Fruit fly (Drosophila melanogaster) whole organism, embryonic: Measurements from ENCODE around the gene CG6656.

Experiments used
- BtbVII ChIP-seq: fragments of 200-800 bp; sonication (Bioruptor generic); optimal IDR thresholded peaks from 3 replicates; lab custom pipeline; 2017; ENCODE audit warnings: missing biosample characterization, mild to moderate bottlenecking, missing genetic modification characterization
- CG12659 ChIP-seq: fragments of 200-800 bp; sonication (Bioruptor generic); optimal IDR thresholded peaks from 3 replicates; lab custom pipeline; 2017; ENCODE audit warnings: mild to moderate bottlenecking, missing biosample characterization, missing genetic modification reagents, missing genetic modification characterization
- CG14014 ChIP-seq: fragments of 200-800 bp; sonication (Bioruptor generic); IDR thresholded peaks from 2 replicates; pipeline ENCODE4 v1.3.6; 2022; ENCODE audit warnings: missing biosample characterization, missing genetic modification characterization
- CG17568 ChIP-seq: fragments of 200-800 bp; sonication (Bioruptor generic); optimal IDR thresholded peaks from 2 replicates; lab custom pipeline; 2018; ENCODE audit warnings: missing biosample characterization, mild to moderate bottlenecking, missing genetic modification characterization, moderate library complexity
- CG2202 ChIP-seq: fragments of 200-800 bp; sonication (Bioruptor generic); optimal IDR thresholded peaks from 2 replicates; lab custom pipeline; 2018; ENCODE audit warnings: missing biosample characterization, mild to moderate bottlenecking, missing genetic modification characterization
- CG30431 ChIP-seq: fragments of 200-800 bp; sonication (Bioruptor generic); optimal IDR thresholded peaks from 2 replicates; lab custom pipeline; 2017; ENCODE audit warnings: missing biosample characterization, missing genetic modification characterization
- CG31441 ChIP-seq: fragments of 200-800 bp; sonication (Bioruptor generic); IDR thresholded peaks from 2 replicates; pipeline ENCODE4 v1.3.6; 2022; ENCODE audit warnings: missing biosample characterization, missing genetic modification characterization
- CG34422 ChIP-seq: fragments of 200-800 bp; sonication (Bioruptor generic); IDR thresholded peaks from 3 replicates; pipeline ENCODE4 v1.3.6; 2022; ENCODE audit warnings: missing biosample characterization, missing genetic modification characterization
- CG4328 ChIP-seq: fragments of 200-800 bp; sonication (Bioruptor generic); optimal IDR thresholded peaks from 3 replicates; lab custom pipeline; 2017; ENCODE audit warnings: missing biosample characterization, missing genetic modification reagents, missing genetic modification characterization
- CG4360 ChIP-seq: fragments of 200-800 bp; sonication (Bioruptor generic); IDR thresholded peaks from 2 replicates; pipeline ENCODE4 v1.3.6; 2022; ENCODE audit warnings: missing biosample characterization, missing genetic modification characterization
- CG4404 ChIP-seq: fragments of 200-800 bp; sonication (Bioruptor generic); IDR thresholded peaks from 2 replicates; pipeline ENCODE4 v1.3.6; 2022; ENCODE audit warnings: missing biosample characterization, missing genetic modification characterization
- CG6175 ChIP-seq: fragments of 200-800 bp; sonication (Bioruptor generic); IDR thresholded peaks from 3 replicates; pipeline ENCODE4 v1.3.6; 2022; ENCODE audit warnings: missing biosample characterization, missing genetic modification characterization
- CG7372 ChIP-seq: fragments of 200-800 bp; sonication (Bioruptor generic); IDR thresholded peaks from 2 replicates; pipeline ENCODE4 v1.3.6; 2022; ENCODE audit warnings: missing biosample characterization, missing genetic modification characterization
- CG8944 ChIP-seq: fragments of 200-800 bp; sonication (Bioruptor generic); optimal IDR thresholded peaks from 3 replicates; lab custom pipeline; 2016; ENCODE audit warnings: missing biosample characterization, missing genetic modification characterization
- CG9437 ChIP-seq: fragments of 200-800 bp; sonication (Bioruptor generic); optimal IDR thresholded peaks from 2 replicates; lab custom pipeline; 2018; ENCODE audit warnings: missing biosample characterization, mild to moderate bottlenecking, missing genetic modification characterization
- CG9817 ChIP-seq: fragments of 200-800 bp; sonication (Bioruptor generic); optimal IDR thresholded peaks from 2 replicates; lab custom pipeline; 2018; ENCODE audit warnings: missing biosample characterization, mild to moderate bottlenecking, missing genetic modification characterization, moderate library complexity
- CHES-1-like ChIP-seq: fragments of 200-800 bp; sonication (Bioruptor generic); optimal IDR thresholded peaks from 2 replicates; lab custom pipeline; 2016; ENCODE audit warnings: missing biosample characterization, missing genetic modification characterization
- Camta ChIP-seq: fragments of 200-800 bp; sonication (Bioruptor generic); optimal IDR thresholded peaks from 2 replicates; lab custom pipeline; 2016; ENCODE audit warnings: missing biosample characterization, missing genetic modification characterization
- Dek ChIP-seq: fragments of 200-800 bp; sonication (Bioruptor generic); optimal IDR thresholded peaks from 3 replicates; lab custom pipeline; 2019; ENCODE audit warnings: missing biosample characterization, mild to moderate bottlenecking, missing genetic modification characterization, moderate library complexity
- Elba2 ChIP-seq: fragments of 200-800 bp; sonication (Bioruptor generic); optimal IDR thresholded peaks from 3 replicates; lab custom pipeline; 2016; ENCODE audit warnings: missing biosample characterization, missing genetic modification characterization
- Hr51 ChIP-seq, 2 experiments: fragments of 200-800 bp; sonication (Bioruptor generic); optimal IDR thresholded peaks; 2 replicates in 1 of 2; 3 replicates in 1 of 2; lab custom pipeline; 2016 to 2018; ENCODE audit warnings: missing biosample characterization in 2 of 2, missing genetic modification characterization in 2 of 2, mild to moderate bottlenecking in 1 of 2, moderate library complexity in 1 of 2
- Med ChIP-seq: fragments of 200-800 bp; sonication (Bioruptor generic); peaks from one replicate; lab custom pipeline; 2016; ENCODE audit warnings: missing biosample characterization, missing genetic modification characterization, mild to moderate bottlenecking, inconsistent platforms, moderate library complexity
- Optix ChIP-seq: fragments of 200-800 bp; sonication (Bioruptor generic); IDR thresholded peaks from 3 replicates; pipeline ENCODE4 v1.3.6; 2022; ENCODE audit warnings: missing biosample characterization, missing genetic modification characterization
- Ptx1 ChIP-seq: fragments of 200-800 bp; sonication (Bioruptor generic); IDR thresholded peaks from 2 replicates; pipeline ENCODE4 v1.3.6; 2022; ENCODE audit warnings: missing biosample characterization, missing genetic modification characterization
- Stat92E ChIP-seq, 3 experiments: fragments of >200 bp in 2 of 3; fragments of 200-800 bp in 1 of 3; sonication (Bioruptor generic) in 1 of 3; optimal IDR thresholded peaks; 2 replicates each; lab custom pipeline; 2017 to 2019; ENCODE audit warnings: missing biosample characterization in 3 of 3, missing genetic modification characterization in 3 of 3, mild to moderate bottlenecking in 1 of 3, moderate library complexity in 1 of 3
- YL-1 ChIP-seq: fragments of 200-800 bp; sonication (Bioruptor generic); optimal IDR thresholded peaks from 3 replicates; lab custom pipeline; 2017; ENCODE audit warnings: missing biosample characterization, mild to moderate bottlenecking, missing genetic modification characterization
- ab ChIP-seq: fragments of 200-800 bp; sonication (Bioruptor generic); optimal IDR thresholded peaks from 2 replicates; lab custom pipeline; 2016; ENCODE audit warnings: missing biosample characterization, missing genetic modification characterization
- abd-A ChIP-seq: fragments of 200-800 bp; sonication (Bioruptor generic); optimal IDR thresholded peaks from 3 replicates; lab custom pipeline; 2019; ENCODE audit warnings: missing biosample characterization, mild to moderate bottlenecking, missing genetic modification characterization, moderate library complexity
- croc ChIP-seq: fragments of 200-800 bp; sonication (Bioruptor generic); conservative IDR thresholded peaks from 3 replicates; pipeline ENCODE4 v1.3.6; 2022; ENCODE audit warnings: missing biosample characterization, missing genetic modification characterization
- crp ChIP-seq, 2 experiments: fragments of 200-800 bp; sonication (Bioruptor generic); optimal IDR thresholded peaks; 2 replicates in 1 of 2; 3 replicates in 1 of 2; lab custom pipeline; 2017; ENCODE audit warnings: missing biosample characterization in 2 of 2, missing genetic modification characterization in 2 of 2, mild to moderate bottlenecking in 1 of 2, moderate library complexity in 1 of 2
- dmrt99B ChIP-seq: fragments of 200-800 bp; sonication (Bioruptor generic); optimal IDR thresholded peaks from 2 replicates; lab custom pipeline; 2018; ENCODE audit warnings: missing biosample characterization, mild to moderate bottlenecking, missing genetic modification characterization, moderate library complexity
- dpn ChIP-seq, 2 experiments: fragments of 200-800 bp; sonication (Bioruptor generic); optimal IDR thresholded peaks; 3 replicates each; lab custom pipeline; 2016; ENCODE audit warnings: missing biosample characterization in 2 of 2, missing genetic modification characterization in 2 of 2
- dysf ChIP-seq: fragments of 200-800 bp; sonication (Bioruptor generic); IDR thresholded peaks from 3 replicates; pipeline ENCODE4 v1.3.6; 2022; ENCODE audit warnings: missing biosample characterization, missing genetic modification characterization
- ind ChIP-seq: fragments of 200-800 bp; sonication (Bioruptor generic); optimal IDR thresholded peaks from 3 replicates; lab custom pipeline; 2016; ENCODE audit warnings: missing biosample characterization, missing genetic modification characterization
- knrl ChIP-seq: fragments of 200-800 bp; sonication (Bioruptor generic); IDR thresholded peaks from 3 replicates; pipeline ENCODE4 v1.3.6; 2022; ENCODE audit warnings: missing biosample characterization, missing genetic modification characterization; ENCODE audit not compliant: partially characterized antibody
- lab ChIP-seq: fragments of 200-800 bp; sonication (Bioruptor generic); optimal IDR thresholded peaks from 3 replicates; lab custom pipeline; 2017; ENCODE audit warnings: missing biosample characterization, missing genetic modification characterization, mild to moderate bottlenecking, moderate library complexity, missing genetic modification reagents
- lmd ChIP-seq: fragments of 200-800 bp; sonication (Bioruptor generic); IDR thresholded peaks from 2 replicates; pipeline ENCODE4 v1.3.6; 2022; ENCODE audit warnings: missing biosample characterization, missing genetic modification characterization
- nmo ChIP-seq: fragments of 200-800 bp; sonication (Bioruptor generic); optimal IDR thresholded peaks from 2 replicates; lab custom pipeline; 2018; ENCODE audit warnings: missing biosample characterization, mild to moderate bottlenecking, missing genetic modification characterization, moderate library complexity
- nom ChIP-seq: fragments of 200-800 bp; sonication (Bioruptor generic); optimal IDR thresholded peaks from 2 replicates; lab custom pipeline; 2017; ENCODE audit warnings: missing biosample characterization, missing genetic modification characterization, mild to moderate bottlenecking, moderate library complexity, missing genetic modification reagents
- pan ChIP-seq, 4 experiments: fragments of >200 bp in 3 of 4; fragments of 200-800 bp in 1 of 4; sonication (Bioruptor generic) in 1 of 4; optimal IDR thresholded peaks in 3 of 4; IDR thresholded peaks in 1 of 4; 2 replicates each; pipeline versions ENCODE4 v1.3.6 to Lab custom; 2017 to 2022; ENCODE audit warnings: missing biosample characterization in 2 of 4, missing genetic modification characterization in 2 of 4, mixed read lengths in 1 of 4
- pb ChIP-seq: fragments of 200-800 bp; sonication (Bioruptor generic); optimal IDR thresholded peaks from 3 replicates; lab custom pipeline; 2016; ENCODE audit warnings: missing biosample characterization, missing genetic modification characterization
- pum ChIP-seq: fragments of 200-800 bp; sonication (Bioruptor generic); optimal IDR thresholded peaks from 2 replicates; lab custom pipeline; 2016; ENCODE audit warnings: missing biosample characterization, missing genetic modification characterization
- salm ChIP-seq: fragments of 200-800 bp; sonication (Bioruptor generic); optimal IDR thresholded peaks from 2 replicates; lab custom pipeline; 2018; ENCODE audit warnings: missing biosample characterization, mild to moderate bottlenecking, missing genetic modification characterization
- sisA ChIP-seq: fragments of 200-800 bp; sonication (Bioruptor generic); IDR thresholded peaks from 2 replicates; pipeline ENCODE4 v1.3.6; 2022; ENCODE audit warnings: missing biosample characterization, missing genetic modification characterization
- slp2 ChIP-seq: fragments of 200-800 bp; sonication (Bioruptor generic); optimal IDR thresholded peaks from 2 replicates; lab custom pipeline; 2016; ENCODE audit warnings: missing biosample characterization, missing genetic modification characterization
- tin ChIP-seq: fragments of 200-800 bp; sonication (Bioruptor generic); optimal IDR thresholded peaks from 3 replicates; lab custom pipeline; 2016; ENCODE audit warnings: missing biosample characterization, missing genetic modification characterization
- unpg ChIP-seq: fragments of 200-800 bp; sonication (Bioruptor generic); optimal IDR thresholded peaks from 3 replicates; lab custom pipeline; 2018; ENCODE audit warnings: missing biosample characterization, mild to moderate bottlenecking, missing genetic modification characterization, moderate library complexity
- vfl ChIP-seq: fragments of 200-800 bp; sonication (Bioruptor generic); optimal IDR thresholded peaks from 2 replicates; lab custom pipeline; 2016; ENCODE audit warnings: missing biosample characterization, missing genetic modification characterization
- zen ChIP-seq: fragments of 200-800 bp; sonication (Bioruptor generic); optimal IDR thresholded peaks from 3 replicates; lab custom pipeline; 2018; ENCODE audit warnings: missing biosample characterization, mild to moderate bottlenecking, missing genetic modification characterization, moderate library complexity

CG6656 gene

dm6 chr3R:21848987-21849442 is 26.1 kb upstream of the CG6656 start (continued):
- TF ChIP-seq tin: peak; percentile 74
- TF ChIP-seq CG4404 (GFP tag; lab: Robert Waterston, UW): peak; percentile 53
- TF ChIP-seq Dek: peak; percentile 15
- TF ChIP-seq zen (tag; lab: Kevin White, UChicago): peak; percentile 82
- no peak for TF ChIP-seq abd-A (tag; lab: Kevin White, UChicago)
- TF ChIP-seq CG4328: peak; percentile 27
- TF ChIP-seq slp2 (GFP tag; lab: Kevin White, UChicago): peak; percentile 49
- peak; percentile 85 for TF ChIP-seq dmrt99B (tag; lab: Kevin White, UChicago)
- TF ChIP-seq CG12659 (GFP tag; lab: Kevin White, UChicago): peak; percentile 69
- no peak for TF ChIP-seq YL-1 (GFP tag; lab: Kevin White, UChicago)
- TF ChIP-seq CG9437 (GFP tag; lab: Kevin White, UChicago): peak; percentile 79
- peak; percentile 46 for TF ChIP-seq pb (GFP tag; lab: Kevin White, UChicago)
- peak; percentile 87 for TF ChIP-seq Med
- no peak for TF ChIP-seq CG2202 (tag; lab: Kevin White, UChicago)
- peak; percentile 72 for TF ChIP-seq lab (GFP tag; lab: Kevin White, UChicago)
- peak; percentile 90 for TF ChIP-seq nom (GFP tag; lab: Kevin White, UChicago)
- peak; percentile 19 for TF ChIP-seq salm (tag; lab: Kevin White, UChicago)
- peak; percentile 66 for TF ChIP-seq CG30431
- TF ChIP-seq CG31441: peak; percentile 81
- no peak for TF ChIP-seq CG7372 (GFP tag; lab: Robert Waterston, UW)
- peak; percentile 63 for TF ChIP-seq dysf (GFP tag; lab: Robert Waterston, UW)
- peak; percentile 32; the same call in 1 of the 3 replicates for TF ChIP-seq croc (GFP tag; lab: Robert Waterston, UW)
- TF ChIP-seq CG6175 (GFP tag; lab: Robert Waterston, UW): no peak
- TF ChIP-seq CG17568: peak; percentile 26
- TF ChIP-seq lmd (GFP tag; lab: Robert Waterston, UW): peak; percentile 50
- TF ChIP-seq CG14014 (GFP tag; lab: Robert Waterston, UW): no peak; the same call in 1 of the 2 replicates
- peak; percentile 57 for TF ChIP-seq Camta (GFP tag; lab: Kevin White, UChicago)
- TF ChIP-seq CG9817 (tag; lab: Kevin White, UChicago): peak; percentile 31
- peak; percentile 7 for TF ChIP-seq ab
- TF ChIP-seq Optix (GFP tag; lab: Robert Waterston, UW): no peak
- no peak for TF ChIP-seq pan (optimal IDR thresholded peaks at IDR 0.05; lab: Kevin White, UChicago)
- peak in 1 of 2 experiments; percentile 35 for TF ChIP-seq pan (GFP tag; optimal IDR thresholded peaks at IDR 0.05 in 1 of 2, IDR thresholded peaks at IDR 0.05 in 1 of 2)
- peak; percentile 44 for TF ChIP-seq CHES-1-like
- peak; percentile 52 for TF ChIP-seq vfl
- TF ChIP-seq Hr51 (GFP tag; optimal IDR thresholded peaks at IDR 0.05; lab: Kevin White, UChicago): peak; percentile 13 to 81
- TF ChIP-seq BtbVII (GFP tag; lab: Kevin White, UChicago): peak; percentile 45
- TF ChIP-seq CG34422: peak; percentile 44; the same call in 2 of the 3 replicates
- TF ChIP-seq crp (GFP tag; optimal IDR thresholded peaks at IDR 0.05; lab: Kevin White, UChicago): peak in 1 of 2 experiments; percentile 23
- TF ChIP-seq sisA: peak; percentile 62
- 0 out of 2 replicates have a peak, but pooled peaks have one; percentile 19 for TF ChIP-seq CG4360 (GFP tag; lab: Robert Waterston, UW)
- peak in 1 of 3 experiments; percentile 69 for TF ChIP-seq Stat92E (GFP tag; optimal IDR thresholded peaks at IDR 0.05; lab: Kevin White, UChicago)
- TF ChIP-seq nmo (GFP tag; lab: Kevin White, UChicago): peak; percentile 87
- peak; percentile 72 for TF ChIP-seq unpg
- peak; percentile 23 for TF ChIP-seq CG8944 (GFP tag; lab: Kevin White, UChicago)
- TF ChIP-seq ind: peak; percentile 45
- TF ChIP-seq knrl: no peak
- peak; percentile 52 for TF ChIP-seq Ptx1 (GFP tag; lab: Robert Waterston, UW)
- TF ChIP-seq dpn (GFP tag; optimal IDR thresholded peaks at IDR 0.05; lab: Kevin White, UChicago): peak; percentile 53
- TF ChIP-seq Elba2 (GFP tag; lab: Kevin White, UChicago): peak; percentile 45
- TF ChIP-seq pum (GFP tag; lab: Kevin White, UChicago): peak; percentile 63
